Fruit fly (Drosophila melanogaster) whole organism, wandering third instar larva: ENCODE measurements around the gene CG2182.

Experiments used
- Abd-B ChIP-seq: fragments of >200 bp; optimal IDR thresholded peaks from 2 replicates; lab custom pipeline; 2017; ENCODE audit warnings: missing biosample characterization, missing genetic modification characterization
- CG32264 ChIP-seq: fragments of 200-800 bp; sonication (Bioruptor generic); optimal IDR thresholded peaks from 2 replicates; lab custom pipeline; 2016; ENCODE audit warnings: missing biosample characterization, missing genetic modification characterization
- CG9705 ChIP-seq: fragments of 200-800 bp; sonication (Bioruptor generic); optimal IDR thresholded peaks from 2 replicates; lab custom pipeline; 2018; ENCODE audit warnings: missing biosample characterization, mild to moderate bottlenecking, missing genetic modification characterization
- CrebA ChIP-seq: fragments of 200-800 bp; sonication (Bioruptor generic); optimal IDR thresholded peaks from 2 replicates; lab custom pipeline; 2016; ENCODE audit warnings: missing biosample characterization, mild to moderate bottlenecking, missing genetic modification characterization, borderline replicate concordance
- Dfd ChIP-seq: fragments of >200 bp; optimal IDR thresholded peaks from 2 replicates; lab custom pipeline; 2017; ENCODE audit warnings: missing biosample characterization, missing genetic modification characterization
- Dif ChIP-seq: fragments of 200-275, 200-300 bp; sonication (Bioruptor generic); optimal IDR thresholded peaks from 2 replicates; lab custom pipeline; 2018; ENCODE audit warnings: missing biosample characterization, missing genetic modification characterization; ENCODE audit not compliant: partially characterized antibody
- GATAd ChIP-seq: sonication (Bioruptor generic); optimal IDR thresholded peaks from 2 replicates; lab custom pipeline; 2016; ENCODE audit warnings: missing biosample characterization, missing genetic modification characterization
- HLH106 ChIP-seq: fragments of 200-800 bp; optimal IDR thresholded peaks from 3 replicates; lab custom pipeline; 2019; ENCODE audit warnings: missing biosample characterization, mild to moderate bottlenecking, missing genetic modification characterization, moderate library complexity
- Hnf4 ChIP-seq: fragments of 200-800 bp; sonication (Bioruptor generic); optimal IDR thresholded peaks from 2 replicates; lab custom pipeline; 2016; ENCODE audit warnings: missing biosample characterization, mild to moderate bottlenecking, missing genetic modification characterization
- Hr78 ChIP-seq: fragments of >200 bp; optimal IDR thresholded peaks from 2 replicates; lab custom pipeline; 2017; ENCODE audit warnings: missing biosample characterization, missing genetic modification characterization
- Hr83 ChIP-seq: fragments of 200-300 bp; sonication (Bioruptor generic); optimal IDR thresholded peaks from 2 replicates; lab custom pipeline; 2016; ENCODE audit warnings: missing biosample characterization, mild to moderate bottlenecking, missing genetic modification characterization, moderate library complexity; ENCODE audit not compliant: poor library complexity, severe bottlenecking
- Jra ChIP-seq: sonication (Bioruptor generic); optimal IDR thresholded peaks from 2 replicates; lab custom pipeline; 2016; ENCODE audit warnings: missing biosample characterization, missing genetic modification characterization
- Mio ChIP-seq: sonication (Bioruptor generic); optimal IDR thresholded peaks from 2 replicates; lab custom pipeline; 2016; ENCODE audit warnings: missing biosample characterization, missing genetic modification characterization
- Myc ChIP-seq: fragments of >200 bp; optimal IDR thresholded peaks from 2 replicates; lab custom pipeline; 2017
- N ChIP-seq: fragments of >200 bp; optimal IDR thresholded peaks from 2 replicates; lab custom pipeline; 2018; ENCODE audit warnings: missing biosample characterization, missing external identifiers, missing genetic modification characterization
- OdsH ChIP-seq: fragments of 200-800 bp; sonication (Bioruptor generic); optimal IDR thresholded peaks from 2 replicates; lab custom pipeline; 2016; ENCODE audit warnings: missing biosample characterization, mild to moderate bottlenecking, missing genetic modification characterization
- Rel ChIP-seq, 2 experiments: fragments of 200-800 bp; sonication (Bioruptor generic) in 1 of 2; optimal IDR thresholded peaks; 2 replicates in 1 of 2; 3 replicates in 1 of 2; lab custom pipeline; 2016 to 2019; ENCODE audit warnings: mild to moderate bottlenecking in 2 of 2, missing biosample characterization in 2 of 2, missing genetic modification characterization in 2 of 2, moderate library complexity in 1 of 2
- Sp1 ChIP-seq: fragments of 200-800 bp; sonication (Bioruptor generic); optimal IDR thresholded peaks from 3 replicates; lab custom pipeline; 2019; ENCODE audit warnings: missing biosample characterization, mild to moderate bottlenecking, missing genetic modification characterization, moderate library complexity
- Vsx2 ChIP-seq: fragments of 200-300, 225-300 bp; sonication (Bioruptor generic); optimal IDR thresholded peaks from 2 replicates; lab custom pipeline; 2018; ENCODE audit warnings: missing biosample characterization, missing genetic modification characterization; ENCODE audit not compliant: partially characterized antibody
- br ChIP-seq: fragments of 200-800 bp; sonication (Bioruptor generic); optimal IDR thresholded peaks from 2 replicates; lab custom pipeline; 2016; ENCODE audit warnings: missing biosample characterization, missing genetic modification characterization
- brk ChIP-seq: fragments of 200-800 bp; sonication (Bioruptor generic); optimal IDR thresholded peaks from 2 replicates; lab custom pipeline; 2016; ENCODE audit warnings: missing biosample characterization, mild to moderate bottlenecking, missing genetic modification characterization
- dl ChIP-seq, 2 experiments: fragments of 175-275, 200-275 bp in 1 of 2; fragments of 200-275 bp in 1 of 2; sonication (Bioruptor generic); optimal IDR thresholded peaks; lab custom pipeline; 2018; ENCODE audit warnings: mild to moderate bottlenecking in 2 of 2, missing biosample characterization in 2 of 2, missing genetic modification characterization in 2 of 2, moderate library complexity in 2 of 2; ENCODE audit not compliant: partially characterized antibody in 2 of 2, insufficient read depth in 1 of 2
- dmrt93B ChIP-seq: fragments of 200-800 bp; sonication (Bioruptor generic); optimal IDR thresholded peaks from 2 replicates; lab custom pipeline; 2018; ENCODE audit warnings: missing biosample characterization, mild to moderate bottlenecking, missing genetic modification characterization
- dsf ChIP-seq: sonication (Bioruptor generic); optimal IDR thresholded peaks from 2 replicates; lab custom pipeline; 2016; ENCODE audit warnings: missing biosample characterization, missing genetic modification characterization, borderline replicate concordance
- ey ChIP-seq: fragments of 200-800 bp; sonication (Bioruptor generic); optimal IDR thresholded peaks from 2 replicates; lab custom pipeline; 2016; ENCODE audit warnings: missing biosample characterization, missing genetic modification characterization
- foxo ChIP-seq, 2 experiments: fragments of 200-800 bp; sonication (Bioruptor generic); optimal IDR thresholded peaks; 2 replicates in 1 of 2; 3 replicates in 1 of 2; lab custom pipeline; 2016 to 2017; ENCODE audit warnings: missing biosample characterization in 2 of 2, missing genetic modification characterization in 2 of 2
- fru ChIP-seq: fragments of 200-800 bp; sonication (Bioruptor generic); optimal IDR thresholded peaks from 3 replicates; lab custom pipeline; 2016; ENCODE audit warnings: missing biosample characterization, mild to moderate bottlenecking, missing genetic modification characterization
- h ChIP-seq: fragments of 200-800 bp; sonication (Bioruptor generic); optimal IDR thresholded peaks from 3 replicates; lab custom pipeline; 2016; ENCODE audit warnings: missing biosample characterization, mild to moderate bottlenecking, missing genetic modification characterization
- jim ChIP-seq: fragments of 175-275, 200-325 bp; sonication (Bioruptor generic); optimal IDR thresholded peaks from 2 replicates; lab custom pipeline; 2016; ENCODE audit warnings: missing biosample characterization, mild to moderate bottlenecking, missing genetic modification characterization
- lola ChIP-seq: fragments of >200 bp; optimal IDR thresholded peaks from 2 replicates; lab custom pipeline; 2017; ENCODE audit warnings: missing biosample characterization, missing genetic modification characterization
- pan ChIP-seq: fragments of >200 bp; optimal IDR thresholded peaks from 2 replicates; lab custom pipeline; 2017
- psq ChIP-seq: fragments of 200-800 bp; sonication (Bioruptor generic); optimal IDR thresholded peaks from 3 replicates; lab custom pipeline; 2017; ENCODE audit warnings: missing biosample characterization, mild to moderate bottlenecking, missing genetic modification characterization, moderate library complexity
- rgr ChIP-seq: fragments of 200-800 bp; sonication (Bioruptor generic); optimal IDR thresholded peaks from 3 replicates; lab custom pipeline; 2016; ENCODE audit warnings: missing biosample characterization, mild to moderate bottlenecking, missing genetic modification characterization
- sage ChIP-seq: fragments of 200-800 bp; sonication (Bioruptor generic); optimal IDR thresholded peaks from 2 replicates; lab custom pipeline; 2016; ENCODE audit warnings: missing biosample characterization, mild to moderate bottlenecking, missing genetic modification characterization
- sv ChIP-seq: fragments of 200-800 bp; sonication (Bioruptor generic); optimal IDR thresholded peaks from 3 replicates; lab custom pipeline; 2016; ENCODE audit warnings: missing biosample characterization, missing genetic modification characterization
- tai ChIP-seq: sonication (Bioruptor generic); optimal IDR thresholded peaks from 2 replicates; lab custom pipeline; 2016; ENCODE audit warnings: missing biosample characterization, missing genetic modification characterization
- usp ChIP-seq: fragments of >200 bp; optimal IDR thresholded peaks from 2 replicates; lab custom pipeline; 2017; ENCODE audit warnings: missing biosample characterization, missing genetic modification characterization
- woc ChIP-seq: sonication (Bioruptor generic); optimal IDR thresholded peaks from 2 replicates; lab custom pipeline; 2016; ENCODE audit warnings: missing biosample characterization, mild to moderate bottlenecking, missing genetic modification characterization

The CG2182 gene

dm6 chr3R:5624115-5624878 is 35.4 kb downstream of the CG2182 start, which contains the start of the genes Dph4, Spec2 and RpL13A (continued):
- TF ChIP-seq dmrt93B (GFP tag; lab: Kevin White, UChicago) (peak; percentile 94), Abd-B (GFP tag; lab: Kevin White, UChicago) (no peak), rgr (GFP tag; lab: Kevin White, UChicago) (peak; percentile 96), foxo (GFP tag; optimal IDR thresholded peaks at IDR 0.05; lab: Kevin White, UChicago) (peak; percentile 42 to 80), HLH106 (tag; lab: Kevin White, UChicago) (peak; percentile 84), Sp1 (GFP tag; lab: Kevin White, UChicago) (peak; percentile 93), Dfd (no peak), CG32264 (peak; percentile 69), lola (GFP tag; lab: Kevin White, UChicago) (no peak), N (GFP tag; lab: Kevin White, UChicago) (no peak), sv (GFP tag; lab: Kevin White, UChicago) (peak; percentile 84), h (GFP tag; lab: Kevin White, UChicago) (peak; percentile 90), GATAd (GFP tag; lab: Kevin White, UChicago) (no peak), Myc (lab: Kevin White, UChicago) (peak; percentile 16), Rel (GFP tag; optimal IDR thresholded peaks at IDR 0.05; lab: Kevin White, UChicago) (no peak), Rel (tag; optimal IDR thresholded peaks at IDR 0.05; lab: Kevin White, UChicago) (peak; percentile 53), Vsx2 (GFP tag; lab: Kevin White, UChicago) (no peak)

DNA sequence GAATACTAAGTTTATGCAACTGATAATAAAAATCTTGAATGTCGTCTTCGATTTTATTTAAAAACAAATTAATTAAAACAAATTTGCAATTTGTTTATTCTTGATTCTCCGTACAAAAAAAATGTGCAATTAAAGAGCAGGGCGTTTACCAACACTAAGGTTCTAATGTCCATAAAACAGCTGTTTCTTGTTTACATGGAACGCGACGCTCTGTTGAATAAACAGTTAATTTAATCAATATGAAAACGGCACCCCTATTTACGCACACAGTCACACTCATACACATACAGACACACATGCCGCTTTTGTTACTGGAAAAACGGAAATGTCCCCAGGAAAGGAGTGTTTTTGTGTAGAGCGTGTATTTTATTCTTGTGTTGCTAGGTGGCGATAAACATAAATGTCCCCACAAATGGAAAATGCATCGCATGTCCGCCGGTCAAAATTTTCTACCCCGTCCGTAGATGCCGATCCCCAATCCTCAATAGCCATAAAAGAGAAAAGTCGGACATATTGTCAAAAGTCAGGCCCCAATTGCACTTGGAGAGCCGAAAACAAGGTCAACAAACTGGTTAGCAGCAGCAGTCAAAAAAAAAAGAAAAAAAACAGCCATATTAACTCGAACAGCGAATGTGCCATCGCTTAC is 36.6 kb downstream of the CG2182 start:
- TF ChIP-seq CrebA (GFP tag; lab: Kevin White, UChicago) (no peak), Hnf4 (GFP tag; lab: Kevin White, UChicago) (peak; percentile 89), Mio (peak; percentile 12), dmrt93B (GFP tag; lab: Kevin White, UChicago) (peak; percentile 36), pan (no peak), Dfd (no peak), CG9705 (peak; percentile 66), lola (GFP tag; lab: Kevin White, UChicago) (no peak), sv (GFP tag; lab: Kevin White, UChicago) (peak; percentile 14), psq (no peak), Hr78 (GFP tag; lab: Kevin White, UChicago) (no peak), usp (GFP tag; lab: Kevin White, UChicago) (no peak), h (GFP tag; lab: Kevin White, UChicago) (peak; percentile 80), Vsx2 (GFP tag; lab: Kevin White, UChicago) (no peak), Jra (peak; percentile 87), Abd-B (GFP tag; lab: Kevin White, UChicago) (no peak), Hr83 (GFP tag; lab: Kevin White, UChicago) (peak; percentile 97), GATAd (GFP tag; lab: Kevin White, UChicago) (no peak), ey (GFP tag; lab: Kevin White, UChicago) (peak; percentile 33), sage (GFP tag; lab: Kevin White, UChicago) (peak; percentile 42), Myc (lab: Kevin White, UChicago) (no peak), tai (no peak), N (GFP tag; lab: Kevin White, UChicago) (no peak), rgr (GFP tag; lab: Kevin White, UChicago) (peak; percentile 84), HLH106 (tag; lab: Kevin White, UChicago) (peak; percentile 28), dl (GFP tag; optimal IDR thresholded peaks at IDR 0.05; lab: Kevin White, UChicago; ENCODE audit: insufficient read depth in 1 of 2, partially characterized antibody in 2 of 2) (no peak), jim (GFP tag; lab: Kevin White, UChicago) (peak; percentile 75), CG32264 (peak; percentile 62), woc (GFP tag; lab: Kevin White, UChicago) (peak; percentile 36), fru (peak; percentile 72), brk (GFP tag; lab: Kevin White, UChicago) (peak; percentile 82), Rel (GFP tag; optimal IDR thresholded peaks at IDR 0.05; lab: Kevin White, UChicago) (no peak), Rel (tag; optimal IDR thresholded peaks at IDR 0.05; lab: Kevin White, UChicago) (peak; percentile 25), Dif (GFP tag; lab: Kevin White, UChicago) (no peak), Sp1 (GFP tag; lab: Kevin White, UChicago) (peak; percentile 70), OdsH (GFP tag; lab: Kevin White, UChicago) (peak; percentile 79), br (GFP tag; lab: Kevin White, UChicago) (peak; percentile 71), foxo (GFP tag; optimal IDR thresholded peaks at IDR 0.05; lab: Kevin White, UChicago) (peak; percentile 21 to 68), dsf (GFP tag; lab: Kevin White, UChicago) (peak; percentile 41)
